Worm (Caenorhabditis elegans) whole organism, L2 larva: ENCODE data around the gene F56D1.1.

ENCODE experiments used
- C34F6.9 ChIP-seq: fragments of 150-350 bp; optimal IDR thresholded peaks from 2 replicates; lab custom pipeline; 2014; ENCODE audit warnings: missing biosample characterization, missing genetic modification characterization
- aly-2 ChIP-seq: fragments of 150-350 bp; optimal IDR thresholded peaks from 2 replicates; lab custom pipeline; 2014; ENCODE audit warnings: missing biosample characterization, missing genetic modification characterization
- ama-1 ChIP-seq: fragments of 150-350 bp; optimal IDR thresholded peaks from 2 replicates; lab custom pipeline; 2018; ENCODE audit warnings: inconsistent platforms
- blmp-1 ChIP-seq: sonication (generic microtip); optimal IDR thresholded peaks from 2 replicates; lab custom pipeline; 2017; ENCODE audit warnings: missing genetic modification characterization, mild to moderate bottlenecking, missing compliant biosample characterization, antibody characterized with exemption, moderate library complexity; ENCODE audit not compliant: insufficient read depth
- ceh-16 ChIP-seq: fragments of 150-350 bp; optimal IDR thresholded peaks from 2 replicates; lab custom pipeline; 2014; ENCODE audit warnings: missing biosample characterization, missing genetic modification characterization
- elt-1 ChIP-seq: fragments of 150-350 bp; optimal IDR thresholded peaks from 2 replicates; lab custom pipeline; 2014; ENCODE audit warnings: missing biosample characterization, missing genetic modification characterization
- mab-5 ChIP-seq: fragments of 150-350 bp; optimal IDR thresholded peaks from 2 replicates; lab custom pipeline; 2014; ENCODE audit warnings: missing biosample characterization, missing genetic modification characterization
- mbf-1 ChIP-seq: sonication (generic microtip); optimal IDR thresholded peaks from 2 replicates; lab custom pipeline; 2017; ENCODE audit warnings: missing biosample characterization, missing genetic modification characterization
- mdl-1 ChIP-seq, 2 experiments: fragments of 150-350 bp in 1 of 2; sonication (generic microtip) in 1 of 2; optimal IDR thresholded peaks; 2 replicates each; lab custom pipeline; 2017; ENCODE audit warnings: missing biosample characterization in 2 of 2, missing genetic modification characterization in 2 of 2
- nhr-237 ChIP-seq: fragments of 150-350 bp; optimal IDR thresholded peaks from 2 replicates; lab custom pipeline; 2014; ENCODE audit warnings: missing biosample characterization, missing genetic modification characterization
- skn-1 ChIP-seq: sonication (generic microtip); optimal IDR thresholded peaks from 2 replicates; lab custom pipeline; 2017; ENCODE audit warnings: missing biosample characterization, missing genetic modification characterization
- sma-3 ChIP-seq: sonication (generic microtip); optimal IDR thresholded peaks from 2 replicates; lab custom pipeline; 2016; ENCODE audit warnings: missing genetic modification reagents, missing genetic modification characterization, missing compliant biosample characterization
- snpc-4 ChIP-seq: fragments of 150-350 bp; optimal IDR thresholded peaks from 2 replicates; lab custom pipeline; 2014; ENCODE audit warnings: missing biosample characterization, missing genetic modification characterization
- ztf-11 ChIP-seq: sonication (generic microtip); optimal IDR thresholded peaks from 2 replicates; lab custom pipeline; 2017; ENCODE audit warnings: missing biosample characterization, missing genetic modification characterization

DNA sequence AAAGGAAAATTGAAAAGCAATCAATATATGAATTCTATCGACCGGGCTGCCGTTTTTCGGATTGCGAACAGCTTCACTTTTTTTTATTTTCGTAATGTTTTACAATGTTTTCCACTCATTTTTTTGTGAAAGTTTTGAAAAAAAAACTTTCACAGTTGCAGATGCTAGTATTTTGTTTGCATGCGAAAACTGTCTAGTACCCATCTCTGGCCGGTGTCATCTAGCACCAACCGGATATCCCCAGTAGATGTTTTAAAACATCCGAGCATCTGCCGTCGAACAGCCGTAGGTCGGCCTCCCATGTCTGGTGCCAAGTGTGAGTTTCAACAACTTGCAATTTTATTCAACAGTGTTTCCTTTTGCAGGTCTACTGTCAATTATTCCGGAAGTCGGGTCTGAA is 43.0 kb downstream of the F56D1.1 start, which contains the start of gene ZK177.12:
- TF ChIP-seq blmp-1 (tag; lab: Kevin White, UChicago) (no peak), C34F6.9 (tag; lab: Kevin White, UChicago) (no peak), sma-3 (GFP tag; lab: Kevin White, UChicago) (no peak), ama-1 (lab: Kevin White, UChicago) (no peak), ceh-16 (no peak), skn-1 (tag; lab: Kevin White, UChicago) (no peak), aly-2 (tag; lab: Kevin White, UChicago) (no peak), elt-1 (tag; lab: Kevin White, UChicago) (no peak), mab-5 (tag; lab: Kevin White, UChicago) (no peak), snpc-4 (tag; lab: Kevin White, UChicago) (no peak), ztf-11 (tag; lab: Kevin White, UChicago) (no peak), mdl-1 (tag; optimal IDR thresholded peaks at IDR 0.05; lab: Kevin White, UChicago) (no peak), mbf-1 (tag; lab: Kevin White, UChicago) (no peak), nhr-237 (no peak)
